Fruit fly (Drosophila melanogaster) whole organism, embryonic: ENCODE data around the gene Muc14A.

Experiments used
- Abd-B ChIP-seq: fragments of 200-800 bp; sonication (Bioruptor generic); optimal IDR thresholded peaks from 2 replicates; lab custom pipeline; 2018; ENCODE audit warnings: missing biosample characterization, mild to moderate bottlenecking, missing genetic modification characterization, moderate library complexity
- Asciz ChIP-seq: fragments of 200-800 bp; sonication (Bioruptor generic); optimal IDR thresholded peaks from 2 replicates; lab custom pipeline; 2017; ENCODE audit warnings: missing biosample characterization, mild to moderate bottlenecking, missing genetic modification characterization, missing genetic modification reagents
- B-H1 ChIP-seq: fragments of 200-800 bp; sonication (Bioruptor generic); IDR thresholded peaks from 3 replicates; pipeline ENCODE4 v1.3.6; 2022; ENCODE audit warnings: missing biosample characterization, missing genetic modification characterization
- Bteb2 ChIP-seq: fragments of 200-800 bp; sonication (Bioruptor generic); optimal IDR thresholded peaks from 2 replicates; lab custom pipeline; 2016; ENCODE audit warnings: missing biosample characterization, missing genetic modification characterization
- CG10979 ChIP-seq: fragments of 200-800 bp; sonication (Bioruptor generic); optimal IDR thresholded peaks from 2 replicates; lab custom pipeline; 2018; ENCODE audit warnings: missing biosample characterization, mild to moderate bottlenecking, missing genetic modification characterization, moderate library complexity
- CG11247 ChIP-seq: fragments of 200-800 bp; sonication (Bioruptor generic); IDR thresholded peaks from 2 replicates; pipeline ENCODE4 v1.3.6; 2022; ENCODE audit warnings: missing biosample characterization, missing genetic modification characterization
- CG11456 ChIP-seq: fragments of 200-800 bp; sonication (Bioruptor generic); IDR thresholded peaks from 3 replicates; pipeline ENCODE4 v1.3.6; 2022; ENCODE audit warnings: missing biosample characterization, missing genetic modification characterization
- CG12155 ChIP-seq: fragments of 200-800 bp; sonication (Bioruptor generic); optimal IDR thresholded peaks from 3 replicates; lab custom pipeline; 2016; ENCODE audit warnings: missing biosample characterization, missing genetic modification characterization
- CG2120 ChIP-seq: fragments of 200-800 bp; sonication (Bioruptor generic); optimal IDR thresholded peaks from 3 replicates; lab custom pipeline; 2016; ENCODE audit warnings: missing biosample characterization, missing genetic modification characterization
- CG2199 ChIP-seq: fragments of 200-800 bp; sonication (Bioruptor generic); IDR thresholded peaks from 3 replicates; pipeline ENCODE4 v1.3.6; 2022; ENCODE audit warnings: missing biosample characterization, missing genetic modification characterization
- CG2875 ChIP-seq: fragments of 200-800 bp; sonication (Bioruptor generic); optimal IDR thresholded peaks from 2 replicates; lab custom pipeline; 2017; ENCODE audit warnings: missing biosample characterization, mild to moderate bottlenecking, missing genetic modification characterization, missing genetic modification reagents
- CG30403 ChIP-seq: fragments of 200-800 bp; sonication (Bioruptor generic); optimal IDR thresholded peaks from 3 replicates; lab custom pipeline; 2016; ENCODE audit warnings: missing biosample characterization, missing genetic modification characterization
- CG31441 ChIP-seq: fragments of 200-800 bp; sonication (Bioruptor generic); IDR thresholded peaks from 2 replicates; pipeline ENCODE4 v1.3.6; 2022; ENCODE audit warnings: missing biosample characterization, missing genetic modification characterization
- CG3163 ChIP-seq: fragments of 200-800 bp; sonication (Bioruptor generic); optimal IDR thresholded peaks from 3 replicates; lab custom pipeline; 2016; ENCODE audit warnings: missing biosample characterization, missing genetic modification characterization
- CG32532 ChIP-seq: fragments of 200-800 bp; sonication (Bioruptor generic); IDR thresholded peaks from 2 replicates; pipeline ENCODE4 v1.3.6; 2022; ENCODE audit warnings: missing biosample characterization, missing genetic modification characterization
- CG34422 ChIP-seq: fragments of 200-800 bp; sonication (Bioruptor generic); IDR thresholded peaks from 3 replicates; pipeline ENCODE4 v1.3.6; 2022; ENCODE audit warnings: missing biosample characterization, missing genetic modification characterization
- CG4617 ChIP-seq: fragments of 200-800 bp; sonication (Bioruptor generic); optimal IDR thresholded peaks from 3 replicates; lab custom pipeline; 2016; ENCODE audit warnings: missing biosample characterization, missing genetic modification characterization, borderline replicate concordance
- CG4820 ChIP-seq: fragments of 200-800 bp; sonication (Bioruptor generic); optimal IDR thresholded peaks from 3 replicates; lab custom pipeline; 2016; ENCODE audit warnings: missing biosample characterization, missing genetic modification characterization
- CG5953 ChIP-seq: fragments of 200-800 bp; sonication (Bioruptor generic); IDR thresholded peaks from 2 replicates; pipeline ENCODE4 v1.3.6; 2022; ENCODE audit warnings: missing biosample characterization, missing genetic modification characterization
- CG6272 ChIP-seq: fragments of 200-800 bp; sonication (Bioruptor generic); IDR thresholded peaks from 2 replicates; pipeline ENCODE4 v1.3.6; 2022; ENCODE audit warnings: missing biosample characterization, missing genetic modification characterization
- CG8290 ChIP-seq, 3 experiments: fragments of 200-800 bp; sonication (Bioruptor generic); optimal IDR thresholded peaks; 2 replicates each; lab custom pipeline; 2016 to 2019; ENCODE audit warnings: missing biosample characterization in 3 of 3, missing genetic modification characterization in 3 of 3, mild to moderate bottlenecking in 2 of 3, moderate library complexity in 1 of 3
- CHES-1-like ChIP-seq: fragments of 200-800 bp; sonication (Bioruptor generic); optimal IDR thresholded peaks from 2 replicates; lab custom pipeline; 2016; ENCODE audit warnings: missing biosample characterization, missing genetic modification characterization
- Dbx ChIP-seq: fragments of 200-800 bp; sonication (Bioruptor generic); IDR thresholded peaks from 3 replicates; pipeline ENCODE4 v1.3.6; 2022; ENCODE audit warnings: missing biosample characterization, missing genetic modification characterization
- ERR ChIP-seq: fragments of 200-800 bp; sonication (Bioruptor generic); optimal IDR thresholded peaks from 2 replicates; lab custom pipeline; 2016; ENCODE audit warnings: missing biosample characterization, missing genetic modification characterization
- Neu2 ChIP-seq: fragments of 200-800 bp; sonication (Bioruptor generic); optimal IDR thresholded peaks from 3 replicates; lab custom pipeline; 2016; ENCODE audit warnings: missing biosample characterization, missing genetic modification characterization, borderline replicate concordance
- Pdp1 ChIP-seq, 2 experiments: fragments of 200-800 bp; sonication (Bioruptor generic); optimal IDR thresholded peaks; 3 replicates each; lab custom pipeline; 2016; ENCODE audit warnings: missing biosample characterization in 2 of 2, missing genetic modification characterization in 2 of 2, mild to moderate bottlenecking in 1 of 2, moderate library complexity in 1 of 2
- Rfx ChIP-seq: fragments of 200-800 bp; sonication (Bioruptor generic); IDR thresholded peaks from 2 replicates; pipeline ENCODE4 v1.3.6; 2022; ENCODE audit warnings: missing biosample characterization, missing genetic modification characterization
- Six4 ChIP-seq: fragments of 200-800 bp; sonication (Bioruptor generic); optimal IDR thresholded peaks from 2 replicates; lab custom pipeline; 2016; ENCODE audit warnings: missing biosample characterization, missing genetic modification characterization
- Xrp1 ChIP-seq: fragments of 200-800 bp; sonication (Bioruptor generic); IDR thresholded peaks from 2 replicates; pipeline ENCODE4 v1.3.6; 2022; ENCODE audit warnings: missing biosample characterization, missing genetic modification characterization
- ap ChIP-seq: fragments of 200-800 bp; sonication (Bioruptor generic); IDR thresholded peaks from 2 replicates; pipeline ENCODE4 v1.3.6; 2022; ENCODE audit warnings: missing biosample characterization, missing genetic modification characterization
- crol ChIP-seq: fragments of 200-800 bp; sonication (Bioruptor generic); IDR thresholded peaks from 2 replicates; pipeline ENCODE4 v1.3.6; 2022; ENCODE audit warnings: missing biosample characterization, missing genetic modification characterization
- cwo ChIP-seq: fragments of 200-800 bp; sonication (Bioruptor generic); optimal IDR thresholded peaks from 3 replicates; lab custom pipeline; 2017; ENCODE audit warnings: missing biosample characterization, missing genetic modification characterization, mild to moderate bottlenecking, moderate library complexity, missing genetic modification reagents
- da ChIP-seq: fragments of 200-800 bp; sonication (Bioruptor generic); optimal IDR thresholded peaks from 2 replicates; lab custom pipeline; 2016; ENCODE audit warnings: missing biosample characterization, missing genetic modification characterization
- danr ChIP-seq: fragments of 200-800 bp; sonication (Bioruptor generic); IDR thresholded peaks from 2 replicates; pipeline ENCODE4 v1.3.6; 2022; ENCODE audit warnings: missing biosample characterization, missing genetic modification characterization
- dysf ChIP-seq: fragments of 200-800 bp; sonication (Bioruptor generic); IDR thresholded peaks from 3 replicates; pipeline ENCODE4 v1.3.6; 2022; ENCODE audit warnings: missing biosample characterization, missing genetic modification characterization
- ind ChIP-seq: fragments of 200-800 bp; sonication (Bioruptor generic); optimal IDR thresholded peaks from 3 replicates; lab custom pipeline; 2016; ENCODE audit warnings: missing biosample characterization, missing genetic modification characterization
- jumu ChIP-seq: fragments of 200-800 bp; sonication (Bioruptor generic); optimal IDR thresholded peaks from 3 replicates; lab custom pipeline; 2016; ENCODE audit warnings: missing biosample characterization, missing genetic modification characterization
- nerfin-1 ChIP-seq: fragments of 200-800 bp; sonication (Bioruptor generic); optimal IDR thresholded peaks from 3 replicates; lab custom pipeline; 2019; ENCODE audit warnings: missing biosample characterization, mild to moderate bottlenecking, missing genetic modification characterization, moderate library complexity
- peb ChIP-seq: fragments of 200-800 bp; sonication (Bioruptor generic); IDR thresholded peaks from 2 replicates; pipeline ENCODE4 v1.3.6; 2022; ENCODE audit warnings: missing biosample characterization, missing genetic modification characterization
- pfk ChIP-seq: fragments of 200-800 bp; sonication (Bioruptor generic); optimal IDR thresholded peaks from 2 replicates; lab custom pipeline; 2018; ENCODE audit warnings: missing biosample characterization, mild to moderate bottlenecking, missing genetic modification characterization, moderate library complexity
- pum ChIP-seq: fragments of 200-800 bp; sonication (Bioruptor generic); optimal IDR thresholded peaks from 2 replicates; lab custom pipeline; 2016; ENCODE audit warnings: missing biosample characterization, missing genetic modification characterization
- seq ChIP-seq: fragments of 200-800 bp; sonication (Bioruptor generic); IDR thresholded peaks from 2 replicates; pipeline ENCODE4 v1.3.6; 2022; ENCODE audit warnings: missing biosample characterization, missing genetic modification characterization
- slou ChIP-seq: fragments of 200-800 bp; sonication (Bioruptor generic); optimal IDR thresholded peaks from 3 replicates; lab custom pipeline; 2016; ENCODE audit warnings: missing biosample characterization, missing genetic modification characterization
- tgo ChIP-seq: fragments of 200-800 bp; sonication (Bioruptor generic); IDR thresholded peaks from 3 replicates; pipeline ENCODE4 v1.3.6; 2022; ENCODE audit warnings: missing biosample characterization, missing genetic modification characterization
- tin ChIP-seq: fragments of 200-800 bp; sonication (Bioruptor generic); optimal IDR thresholded peaks from 3 replicates; lab custom pipeline; 2016; ENCODE audit warnings: missing biosample characterization, missing genetic modification characterization
- tll ChIP-seq, 2 experiments: fragments of 200-800 bp in 1 of 2; fragments of >200 bp in 1 of 2; sonication (Bioruptor generic) in 1 of 2; optimal IDR thresholded peaks; 2 replicates each; lab custom pipeline; 2017 to 2019; ENCODE audit warnings: missing biosample characterization in 2 of 2, missing genetic modification characterization in 2 of 2, mild to moderate bottlenecking in 1 of 2, moderate library complexity in 1 of 2
- ttk ChIP-seq: fragments of 200-800 bp; sonication (Bioruptor generic); IDR thresholded peaks from 2 replicates; pipeline ENCODE4 v2.1.2; 2022; ENCODE audit warnings: missing biosample characterization, missing genetic modification characterization
- tx ChIP-seq: fragments of 200-800 bp; sonication (Bioruptor generic); optimal IDR thresholded peaks from 2 replicates; lab custom pipeline; 2016; ENCODE audit warnings: missing biosample characterization, missing genetic modification characterization
- vfl ChIP-seq: fragments of 200-800 bp; sonication (Bioruptor generic); optimal IDR thresholded peaks from 2 replicates; lab custom pipeline; 2016; ENCODE audit warnings: missing biosample characterization, missing genetic modification characterization
- yki ChIP-seq: fragments of >200 bp; optimal IDR thresholded peaks from 3 replicates; lab custom pipeline; 2018
- zf30C ChIP-seq: fragments of 200-800 bp; sonication (Bioruptor generic); optimal IDR thresholded peaks from 3 replicates; lab custom pipeline; 2018; ENCODE audit warnings: missing biosample characterization, mild to moderate bottlenecking, missing genetic modification characterization

The Muc14A gene

dm6 chrX:16103482-16103881 lies 94.6 kb downstream of the Muc14A start (continued):
- TF ChIP-seq Asciz (GFP tag; lab: Kevin White, UChicago) (no peak), seq (GFP tag; lab: Robert Waterston, UW) (0 out of 2 replicates have a peak, but pooled peaks have one; percentile 45), CG30403 (GFP tag; lab: Kevin White, UChicago) (peak; percentile 52), CG31441 (peak; percentile 58; the same call in 1 of the 2 replicates), pum (GFP tag; lab: Kevin White, UChicago) (peak; percentile 34), CG34422 (0 out of 3 replicates have a peak, but pooled peaks have one; percentile 62), zf30C (GFP tag; lab: Kevin White, UChicago) (peak; percentile 22), ind (GFP tag; lab: Kevin White, UChicago) (peak; percentile 41), Six4 (GFP tag; lab: Kevin White, UChicago) (peak; percentile 5), Bteb2 (GFP tag; lab: Kevin White, UChicago) (peak; percentile 10), yki (lab: Kevin White, UChicago) (no peak), pfk (GFP tag; lab: Kevin White, UChicago) (no peak), danr (0 out of 2 replicates have a peak, but pooled peaks have one; percentile 29), Rfx (peak; percentile 63), da (GFP tag; lab: Kevin White, UChicago) (no peak), vfl (GFP tag; lab: Kevin White, UChicago) (no peak), crol (GFP tag; lab: Robert Waterston, UW) (no peak), CG4820 (peak; percentile 31), jumu (GFP tag; lab: Kevin White, UChicago) (peak; percentile 36), Neu2 (GFP tag; lab: Kevin White, UChicago) (no peak), CG4617 (GFP tag; lab: Kevin White, UChicago) (no peak), CG12155 (GFP tag; lab: Kevin White, UChicago) (peak; percentile 4), Abd-B (GFP tag; lab: Kevin White, UChicago) (peak; percentile 23), Dbx (GFP tag; lab: Robert Waterston, UW) (peak; percentile 37; the same call in 1 of the 3 replicates), CG11456 (GFP tag; lab: Robert Waterston, UW) (no peak), slou (GFP tag; lab: Kevin White, UChicago) (peak; percentile 37), ttk (GFP tag; lab: Robert Waterston, UW) (peak; percentile 67), ap (GFP tag; lab: Robert Waterston, UW) (0 out of 2 replicates have a peak, but pooled peaks have one; percentile 31), nerfin-1 (tag; lab: Kevin White, UChicago) (no peak), CG8290 (GFP tag; optimal IDR thresholded peaks at IDR 0.05; lab: Kevin White, UChicago) (peak; percentile 14), CG8290 (tag; optimal IDR thresholded peaks at IDR 0.05; lab: Kevin White, UChicago) (no peak), tx (GFP tag; lab: Kevin White, UChicago) (peak; percentile 24), cwo (GFP tag; lab: Kevin White, UChicago) (no peak), CG11247 (GFP tag; lab: Robert Waterston, UW) (peak; percentile 38; the same call in 1 of the 2 replicates), CG3163 (GFP tag; lab: Kevin White, UChicago) (no peak), dysf (GFP tag; lab: Robert Waterston, UW) (peak; percentile 56; the same call in 2 of the 3 replicates), tin (GFP tag; lab: Kevin White, UChicago) (peak; percentile 46), B-H1 (GFP tag; lab: Robert Waterston, UW) (peak; percentile 14; the same call in 1 of the 3 replicates), tgo (peak; percentile 68), Pdp1 (GFP tag; optimal IDR thresholded peaks at IDR 0.05; lab: Kevin White, UChicago) (peak; percentile 24 to 46), CG6272 (GFP tag; lab: Robert Waterston, UW) (0 out of 2 replicates have a peak, but pooled peaks have one; percentile 24), peb (GFP tag; lab: Robert Waterston, UW) (no peak), Xrp1 (GFP tag; lab: Robert Waterston, UW) (peak; percentile 78), CG2875 (peak; percentile 24), CHES-1-like (GFP tag; lab: Kevin White, UChicago) (no peak), CG32532 (GFP tag; lab: Robert Waterston, UW) (peak; percentile 59; the same call in 1 of the 2 replicates), tll (GFP tag; optimal IDR thresholded peaks at IDR 0.05; lab: Kevin White, UChicago) (no peak), CG2120 (GFP tag; lab: Kevin White, UChicago) (peak; percentile 35), CG10979 (peak; percentile 20), CG2199 (GFP tag; lab: Robert Waterston, UW) (0 out of 3 replicates have a peak, but pooled peaks have one; percentile 34), ERR (peak; percentile 12), CG5953 (GFP tag; lab: Robert Waterston, UW) (no peak)
